Worm (Caenorhabditis elegans) whole organism, L1 larva: ENCODE data around the gene ptr-25.

Experiments used
- ama-1 ChIP-seq: fragments of 150-350 bp; optimal IDR thresholded peaks from 2 replicates; lab custom pipeline; 2014
- dpl-1 ChIP-seq, 3 experiments: fragments of 150-350 bp in 2 of 3; sonication (generic microtip) in 1 of 3; optimal IDR thresholded peaks; 2 replicates each; lab custom pipeline; 2014 to 2017; ENCODE audit warnings: missing biosample characterization in 3 of 3, missing genetic modification characterization in 3 of 3, missing genetic modification reagents in 3 of 3
- fos-1 ChIP-seq: fragments of 150-350 bp; optimal IDR thresholded peaks from 2 replicates; lab custom pipeline; 2014; ENCODE audit warnings: missing biosample characterization, missing genetic modification characterization
- lin-14 ChIP-seq: fragments of 200-800 bp; sonication (Bioruptor generic); optimal IDR thresholded peaks from 2 replicates; lab custom pipeline; 2018; ENCODE audit warnings: mild to moderate bottlenecking, missing genetic modification characterization, moderate library complexity, missing compliant biosample characterization
- pqm-1 ChIP-seq: sonication (generic microtip); optimal IDR thresholded peaks from 3 replicates; lab custom pipeline; 2017; ENCODE audit warnings: missing biosample characterization, missing genetic modification characterization
- snpc-4 ChIP-seq: fragments of 150-350 bp; optimal IDR thresholded peaks from 2 replicates; lab custom pipeline; 2014; ENCODE audit warnings: missing biosample characterization, missing genetic modification characterization

- no peak for TF ChIP-seq fos-1 (tag; lab: Kevin White, UChicago)
- TF ChIP-seq dpl-1 (GFP tag; optimal IDR thresholded peaks at IDR 0.05; lab: Kevin White, UChicago) = peak; percentile 63 to 69 (median 68)
- no peak for TF ChIP-seq pqm-1 (tag; lab: Kevin White, UChicago)
- peak; percentile 69 for TF ChIP-seq snpc-4 (tag; lab: Kevin White, UChicago)
- TF ChIP-seq ama-1 (lab: Kevin White, UChicago) = no peak
- TF ChIP-seq lin-14 (GFP tag; lab: Kevin White, UChicago) = peak; percentile 79
These were observed 26.8 kb upstream of the ptr-25 start, which contains the start of gene atx-2 for ce11 chrIII:10461164-10461546.
